Worm (Caenorhabditis elegans): ENCODE measurements around the gene K01H12.4.
A peak's percentile ranks its signal among the peaks of the same experiment; 100 is the strongest.

The K01H12.4 gene

ce11 chrIV:9716490-9716889, 3.6 kb downstream of the K01H12.4 start (continued):
- TF ChIP-seq ces-1 (GFP tag; optimal IDR thresholded peaks at IDR 0.05), result no peak
- no peak for TF ChIP-seq mdl-1 (tag; optimal IDR thresholded peaks at IDR 0.05)
- TF ChIP-seq fkh-10 (GFP tag; optimal IDR thresholded peaks at IDR 0.05), result no peak
- no peak for TF ChIP-seq hlh-17 (GFP tag; optimal IDR thresholded peaks at IDR 0.05; ENCODE audit: borderline replicate concordance)
- TF ChIP-seq ets-5 (GFP tag; IDR thresholded peaks at IDR 0.05), result no peak
- TF ChIP-seq lin-15B (tag; optimal IDR thresholded peaks at IDR 0.05), result no peak
- TF ChIP-seq alr-1 (tag; optimal IDR thresholded peaks at IDR 0.05; ENCODE audit: borderline replicate concordance), result no peak
- peak; percentile 41 for TF ChIP-seq nhr-20 (tag; optimal IDR thresholded peaks at IDR 0.05)
- TF ChIP-seq nhr-71 (tag; optimal IDR thresholded peaks at IDR 0.05), result peak; percentile 36
- peak; percentile 33 for TF ChIP-seq snu-23 (GFP tag; optimal IDR thresholded peaks at IDR 0.05)
- TF ChIP-seq unc-86 (tag; optimal IDR thresholded peaks at IDR 0.05), result no peak
- no peak for TF ChIP-seq lir-3 (tag; optimal IDR thresholded peaks at IDR 0.05; ENCODE audit: poor library complexity)
- no peak for TF ChIP-seq C34B4.2 (tag; optimal IDR thresholded peaks at IDR 0.05)
- TF ChIP-seq F16B12.6 (tag; optimal IDR thresholded peaks at IDR 0.05), result no peak
- TF ChIP-seq C16A3.4 (tag; optimal IDR thresholded peaks at IDR 0.05), result peak; percentile 14
- no peak for TF ChIP-seq irx-1 (tag; optimal IDR thresholded peaks at IDR 0.05)
- peak in 5 of 6 experiments; percentile 49 to 81 (median 66) for TF ChIP-seq elt-3 (tag; optimal IDR thresholded peaks at IDR 0.05)
- no peak for TF ChIP-seq ceh-63 (GFP tag; optimal IDR thresholded peaks at IDR 0.05)
- TF ChIP-seq nhr-47 (tag; optimal IDR thresholded peaks at IDR 0.05), result no peak
- TF ChIP-seq pax-3 (tag; optimal IDR thresholded peaks at IDR 0.05), result no peak
- TF ChIP-seq efl-3 (GFP tag; optimal IDR thresholded peaks at IDR 0.05), result no peak
- TF ChIP-seq unc-98 (GFP tag; IDR thresholded peaks at IDR 0.05), result no peak
- TF ChIP-seq skn-1 (tag; optimal IDR thresholded peaks at IDR 0.05), result no peak
- no peak for TF ChIP-seq tlp-1 (tag; optimal IDR thresholded peaks at IDR 0.05)
- no peak for TF ChIP-seq hpl-2 (GFP tag; optimal IDR thresholded peaks at IDR 0.05)
- TF ChIP-seq mab-9 (GFP tag; IDR thresholded peaks at IDR 0.05), result no peak
- no peak for TF ChIP-seq nhr-90 (tag; optimal IDR thresholded peaks at IDR 0.05; ENCODE audit: poor library complexity)
- no peak for TF ChIP-seq dpl-1 (GFP tag; optimal IDR thresholded peaks at IDR 0.05)
- TF ChIP-seq fos-1 (tag; optimal IDR thresholded peaks at IDR 0.05), result no peak
- TF ChIP-seq aha-1 (tag; optimal IDR thresholded peaks at IDR 0.05), result no peak
- no peak for TF ChIP-seq nhr-12 (tag; optimal IDR thresholded peaks at IDR 0.05)
- TF ChIP-seq fkh-4 (tag; optimal IDR thresholded peaks at IDR 0.05; ENCODE audit: borderline replicate concordance), result no peak
- no peak for TF ChIP-seq xbp-1 (tag; optimal IDR thresholded peaks at IDR 0.05)
- TF ChIP-seq nhr-85 (tag), result peak; percentile 59
- TF ChIP-seq nhr-11 (tag; optimal IDR thresholded peaks at IDR 0.05), result no peak
- TF ChIP-seq vab-15 (tag; optimal IDR thresholded peaks at IDR 0.05), result no peak
- TF ChIP-seq pqm-1 (tag; optimal IDR thresholded peaks at IDR 0.05), result no peak

DNA sequence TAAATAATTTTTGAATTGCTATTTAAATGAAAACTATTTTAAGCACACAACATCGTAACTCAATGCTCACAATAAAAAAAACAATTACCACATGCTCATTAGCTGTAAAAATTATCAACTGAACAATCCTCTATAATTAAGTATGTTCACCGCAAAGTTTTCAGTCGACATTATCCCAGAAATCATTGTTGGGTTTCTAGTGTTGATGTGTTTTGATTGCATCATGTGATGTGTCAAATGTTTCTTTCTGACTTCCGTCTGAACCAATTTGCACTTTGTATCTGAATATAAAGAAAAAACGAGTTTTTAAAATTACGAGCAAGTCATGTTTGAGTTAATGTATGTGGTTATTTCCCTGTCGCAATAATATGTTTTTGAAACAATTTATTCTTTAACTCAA, 5.0 kb downstream of the K01H12.4 start:
- no peak for TF ChIP-seq elt-3 (tag; optimal IDR thresholded peaks at IDR 0.05)
- no peak for TF ChIP-seq unc-86 (tag; optimal IDR thresholded peaks at IDR 0.05)
- no peak for TF ChIP-seq irx-1 (tag; optimal IDR thresholded peaks at IDR 0.05)
- no peak for TF ChIP-seq sox-4 (tag; optimal IDR thresholded peaks at IDR 0.05)
- TF ChIP-seq nhr-47 (tag; optimal IDR thresholded peaks at IDR 0.05), result no peak
- no peak for TF ChIP-seq zag-1 (tag; optimal IDR thresholded peaks at IDR 0.05)
- no peak for TF ChIP-seq tbx-2 (tag; optimal IDR thresholded peaks at IDR 0.05)
- TF ChIP-seq skn-1 (tag; optimal IDR thresholded peaks at IDR 0.05), result no peak
- TF ChIP-seq lin-14 (GFP tag; optimal IDR thresholded peaks at IDR 0.05), result no peak
- TF ChIP-seq Y116A8C.19 (tag; optimal IDR thresholded peaks at IDR 0.05; ENCODE audit: borderline replicate concordance), result no peak
- TF ChIP-seq nhr-11 (tag; optimal IDR thresholded peaks at IDR 0.05), result no peak
- TF ChIP-seq fkh-10 (GFP tag; optimal IDR thresholded peaks at IDR 0.05), result no peak
- no peak for TF ChIP-seq ceh-88 (GFP tag; IDR thresholded peaks at IDR 0.05)
- no peak for TF ChIP-seq sptf-1 (tag; optimal IDR thresholded peaks at IDR 0.05)
- TF ChIP-seq nhr-84 (tag; optimal IDR thresholded peaks at IDR 0.05), result no peak
- no peak for TF ChIP-seq nhr-85 (tag)
- TF ChIP-seq pax-3 (tag; optimal IDR thresholded peaks at IDR 0.05), result no peak
- no peak for TF ChIP-seq xbp-1 (tag; optimal IDR thresholded peaks at IDR 0.05)
- no peak for TF ChIP-seq snpc-4 (tag; optimal IDR thresholded peaks at IDR 0.05)
- TF ChIP-seq tlp-1 (tag; optimal IDR thresholded peaks at IDR 0.05), result no peak

Data from whole organism, L1 larva.